Worm (Caenorhabditis elegans) whole organism, L3 larva: ENCODE results near the gene pole-4.
"Not testable (repeated sequence)": the region's sequence is repeated elsewhere in the genome, so short reads cannot be mapped to it uniquely, and the experiment has no call there.

ENCODE experiments used
- R02D3.7 ChIP-seq: fragments of 150-350 bp; optimal IDR thresholded peaks from 2 replicates; lab custom pipeline; 2014; ENCODE audit warnings: missing biosample characterization, missing genetic modification characterization
- ZK546.5 ChIP-seq: sonication (generic microtip); optimal IDR thresholded peaks from 2 replicates; lab custom pipeline; 2017; ENCODE audit warnings: missing biosample characterization, missing genetic modification characterization
- aly-2 ChIP-seq: fragments of 150-350 bp; optimal IDR thresholded peaks from 2 replicates; lab custom pipeline; 2014; ENCODE audit warnings: missing biosample characterization, missing genetic modification characterization
- ceh-16 ChIP-seq: sonication (generic microtip); optimal IDR thresholded peaks from 2 replicates; lab custom pipeline; 2017; ENCODE audit warnings: missing biosample characterization, missing genetic modification characterization
- ceh-82 ChIP-seq: fragments of 150-350 bp; optimal IDR thresholded peaks from 2 replicates; lab custom pipeline; 2014; ENCODE audit warnings: missing biosample characterization, missing genetic modification characterization
- ceh-9 ChIP-seq: sonication (generic microtip); optimal IDR thresholded peaks from 2 replicates; lab custom pipeline; 2018; ENCODE audit warnings: missing biosample characterization, missing genetic modification characterization
- daf-12 ChIP-seq: fragments of 150-350 bp; optimal IDR thresholded peaks from 2 replicates; lab custom pipeline; 2014; ENCODE audit warnings: missing biosample characterization, missing genetic modification reagents, missing genetic modification characterization
- egl-27 ChIP-seq: sonication (generic microtip); optimal IDR thresholded peaks from 4 replicates; lab custom pipeline; 2017; ENCODE audit warnings: missing biosample characterization, missing genetic modification reagents, missing genetic modification characterization
- elt-1 ChIP-seq: fragments of 150-350 bp; optimal IDR thresholded peaks from 2 replicates; lab custom pipeline; 2014; ENCODE audit warnings: missing biosample characterization, missing genetic modification characterization
- elt-3 ChIP-seq, 3 experiments: fragments of 150-350 bp in 1 of 3; sonication (generic microtip) in 2 of 3; optimal IDR thresholded peaks; 2 replicates in 2 of 3; 4 replicates in 1 of 3; lab custom pipeline; 2014 to 2017; ENCODE audit warnings: missing biosample characterization in 3 of 3, missing genetic modification characterization in 3 of 3
- fkh-10 ChIP-seq: sonication (generic microtip); optimal IDR thresholded peaks from 2 replicates; lab custom pipeline; 2017; ENCODE audit warnings: missing biosample characterization, missing genetic modification reagents, missing genetic modification characterization
- fkh-2 ChIP-seq: fragments of 150-350 bp; optimal IDR thresholded peaks from 2 replicates; lab custom pipeline; 2014; ENCODE audit warnings: missing biosample characterization, missing genetic modification reagents, missing genetic modification characterization
- lin-15B ChIP-seq: fragments of 150-350 bp; optimal IDR thresholded peaks from 2 replicates; lab custom pipeline; 2014; ENCODE audit warnings: missing biosample characterization, missing genetic modification characterization
- lin-39 ChIP-seq: fragments of 150-350 bp; optimal IDR thresholded peaks from 2 replicates; lab custom pipeline; 2018; ENCODE audit warnings: missing biosample characterization, missing genetic modification reagents, missing genetic modification characterization
- lsy-12 ChIP-seq: sonication (generic microtip); optimal IDR thresholded peaks from 2 replicates; lab custom pipeline; 2016; ENCODE audit warnings: mild to moderate bottlenecking, missing genetic modification characterization, missing compliant biosample characterization
- mml-1 ChIP-seq: fragments of 150-350 bp; sonication (generic microtip); optimal IDR thresholded peaks from 3 replicates; lab custom pipeline; 2014; ENCODE audit warnings: missing biosample characterization, missing genetic modification characterization
- nfya-1 ChIP-seq: sonication (generic microtip); optimal IDR thresholded peaks from 2 replicates; lab custom pipeline; 2017; ENCODE audit warnings: missing genetic modification characterization, mild to moderate bottlenecking, missing compliant biosample characterization, antibody characterized with exemption, moderate library complexity; ENCODE audit not compliant: insufficient read depth
- nhr-11 ChIP-seq: fragments of 150-350 bp; optimal IDR thresholded peaks from 2 replicates; lab custom pipeline; 2014; ENCODE audit warnings: missing biosample characterization, missing genetic modification characterization
- nhr-12 ChIP-seq: fragments of 150-350 bp; optimal IDR thresholded peaks from 2 replicates; lab custom pipeline; 2014; ENCODE audit warnings: missing biosample characterization, missing genetic modification characterization
- nhr-23 ChIP-seq: fragments of 150-350 bp; optimal IDR thresholded peaks from 2 replicates; lab custom pipeline; 2014; ENCODE audit warnings: missing biosample characterization, missing genetic modification reagents, missing genetic modification characterization
- nhr-25 ChIP-seq: sonication (generic microtip); optimal IDR thresholded peaks from 2 replicates; lab custom pipeline; 2017; ENCODE audit warnings: missing biosample characterization, missing genetic modification characterization
- nhr-28 ChIP-seq: fragments of 150-350 bp; optimal IDR thresholded peaks from 2 replicates; lab custom pipeline; 2014; ENCODE audit warnings: missing biosample characterization, missing genetic modification characterization
- nhr-43 ChIP-seq: sonication (generic microtip); optimal IDR thresholded peaks from 2 replicates; lab custom pipeline; 2016; ENCODE audit warnings: mild to moderate bottlenecking, missing genetic modification characterization, missing compliant biosample characterization; ENCODE audit not compliant: poor library complexity, severe bottlenecking
- nhr-67 ChIP-seq: fragments of 150-350 bp; optimal IDR thresholded peaks from 2 replicates; lab custom pipeline; 2014; ENCODE audit warnings: missing biosample characterization, missing genetic modification characterization
- pha-4 ChIP-seq: fragments of 150-350 bp; optimal IDR thresholded peaks from 2 replicates; lab custom pipeline; 2014; ENCODE audit warnings: missing biosample characterization, missing genetic modification reagents, missing genetic modification characterization
- pqm-1 ChIP-seq: fragments of 150-350 bp; optimal IDR thresholded peaks from 2 replicates; lab custom pipeline; 2017; ENCODE audit warnings: missing biosample characterization, missing genetic modification characterization, inconsistent platforms
- sea-2 ChIP-seq: fragments of 150-350 bp; sonication (generic microtip); optimal IDR thresholded peaks from 4 replicates; lab custom pipeline; 2014; ENCODE audit warnings: missing biosample characterization, missing genetic modification reagents, missing genetic modification characterization
- skn-1 ChIP-seq: fragments of 150-350 bp; optimal IDR thresholded peaks from 2 replicates; lab custom pipeline; 2014; ENCODE audit warnings: missing biosample characterization, missing genetic modification characterization
- snpc-4 ChIP-seq: fragments of 150-350 bp; optimal IDR thresholded peaks from 2 replicates; lab custom pipeline; 2014; ENCODE audit warnings: missing biosample characterization, missing genetic modification characterization
- unc-62 ChIP-seq: fragments of 150-350 bp; sonication (generic microtip); optimal IDR thresholded peaks from 4 replicates; lab custom pipeline; 2014; ENCODE audit warnings: missing biosample characterization, missing genetic modification reagents, missing genetic modification characterization
- ztf-11 ChIP-seq: fragments of 150-350 bp; optimal IDR thresholded peaks from 2 replicates; lab custom pipeline; 2014; ENCODE audit warnings: missing biosample characterization, missing genetic modification characterization
- ztf-4 ChIP-seq: fragments of 150-350 bp; optimal IDR thresholded peaks from 2 replicates; lab custom pipeline; 2014; ENCODE audit warnings: missing biosample characterization, missing genetic modification characterization

The pole-4 gene

ce11 chrII:15008481-15009057 lies 39.4 kb upstream of the pole-4 start:
- TF ChIP-seq ceh-82 (tag; lab: Kevin White, UChicago) = no peak
- no peak for TF ChIP-seq pha-4 (tag; lab: Kevin White, UChicago)
- TF ChIP-seq nhr-28 (tag; lab: Kevin White, UChicago) = no peak
- no peak for TF ChIP-seq ztf-4 (tag; lab: Kevin White, UChicago)
- no peak for TF ChIP-seq snpc-4 (tag; lab: Kevin White, UChicago)
- TF ChIP-seq nfya-1 (tag; lab: Kevin White, UChicago) = no peak
- TF ChIP-seq egl-27 (tag; lab: Kevin White, UChicago) = no peak
- TF ChIP-seq daf-12 (tag; lab: Kevin White, UChicago) = no peak
- no peak for TF ChIP-seq nhr-12 (tag; lab: Kevin White, UChicago)
- TF ChIP-seq, all 47 proteins: peak for 0

- TF ChIP-seq fkh-10 (GFP tag; lab: Kevin White, UChicago) (no peak), fkh-2 (tag; lab: Kevin White, UChicago) (no peak), ztf-4 (tag; lab: Kevin White, UChicago) (no peak), R02D3.7 (tag; lab: Kevin White, UChicago) (no peak), lsy-12 (no peak), unc-62 (GFP tag; lab: Kevin White, UChicago) (no peak), ceh-16 (tag; lab: Kevin White, UChicago) (no peak), elt-3 (tag; optimal IDR thresholded peaks at IDR 0.05; lab: Kevin White, UChicago) (no peak), nhr-28 (tag; lab: Kevin White, UChicago) (no peak), aly-2 (tag; lab: Kevin White, UChicago) (no peak), pha-4 (tag; lab: Kevin White, UChicago) (no peak), ceh-82 (tag; lab: Kevin White, UChicago) (no peak), ceh-9 (no peak), egl-27 (tag; lab: Kevin White, UChicago) (no peak), pqm-1 (tag; lab: Kevin White, UChicago) (no peak)
- TF ChIP-seq, all 47 proteins: peak for 0
Measured at ce11 chrII:15005118-15005517, 36.0 kb upstream of the pole-4 start.

ce11 chrII:15004538-15004937 lies 35.4 kb upstream of the pole-4 start:
- no peak for TF ChIP-seq ZK546.5
- peak; percentile 36 for TF ChIP-seq R02D3.7 (tag; lab: Kevin White, UChicago)
- TF ChIP-seq lin-15B (tag; lab: Kevin White, UChicago) = peak; percentile 34
- no peak for TF ChIP-seq skn-1 (tag; lab: Kevin White, UChicago)

ce11 chrII:15003410-15003809 lies 34.3 kb upstream of the pole-4 start, which contains the start of gene Y53F4B.10:
Gene Y53F4B.10, minus strand, starts transcription at chrII:15003510.
- TF ChIP-seq nhr-11 (tag; lab: Kevin White, UChicago) = no peak
- TF ChIP-seq sea-2 (GFP tag; lab: Kevin White, UChicago) = no peak
- TF ChIP-seq nhr-43 (tag; lab: Kevin White, UChicago) = no peak
- TF ChIP-seq R02D3.7 (tag; lab: Kevin White, UChicago) = no peak
- no peak for TF ChIP-seq nhr-23
- no peak for TF ChIP-seq lsy-12
- TF ChIP-seq ztf-11 (tag; lab: Kevin White, UChicago) = no peak

- TF ChIP-seq elt-1, lin-39, nhr-67 (tag; lab: Kevin White, UChicago): not testable (repeated sequence)
Measured at ce11 chrII:14992598-14992997, 23.4 kb upstream of the pole-4 start, which contains the start of gene Y53F4B.7. Gene Y53F4B.7, plus strand, starts transcription at chrII:14992898.

- not testable (repeated sequence) for TF ChIP-seq mml-1, skn-1, nhr-25 (tag; lab: Kevin White, UChicago)
Measured at ce11 chrII:14988171-14988570, 19.0 kb upstream of the pole-4 start, which contains the start of gene Y53F4B.43. Gene Y53F4B.43, plus strand, starts transcription at chrII:14988471.
